Worm (Caenorhabditis elegans): ENCODE data around the gene flp-12.

DNA sequence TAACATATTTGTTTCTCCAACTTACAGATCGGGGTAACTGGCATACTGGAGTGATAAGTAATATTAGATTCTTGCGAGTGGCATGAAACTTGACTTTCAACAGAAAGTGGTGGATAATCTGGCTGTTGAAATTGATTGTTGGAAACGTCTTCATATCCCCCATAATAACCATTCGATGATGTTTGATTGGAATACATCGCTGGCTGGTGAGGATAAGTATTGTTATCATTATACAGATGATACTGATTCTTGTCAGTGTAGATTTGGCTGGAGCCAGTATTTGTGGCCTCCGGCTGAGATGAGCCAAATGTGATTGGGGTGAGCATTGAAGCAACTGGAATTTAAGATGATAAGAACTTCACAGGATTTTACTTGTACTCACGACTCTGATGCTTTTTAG lies 22.9 kb upstream of the flp-12 start:
- no peak for TF ChIP-seq tra-4 (tag; optimal IDR thresholded peaks at IDR 0.05)
- no peak for TF ChIP-seq ama-1 (optimal IDR thresholded peaks at IDR 0.05)
- TF ChIP-seq scrt-1 (GFP tag; IDR thresholded peaks at IDR 0.05), result no peak

Measured in whole organism, early embryonic.